Worm (Caenorhabditis elegans) whole organism, mixed stage, embryonic: ENCODE measurements around the gene D1025.10.

Experiments used
- M03D4.4 ChIP-seq: sonication (generic microtip); optimal IDR thresholded peaks from 2 replicates; lab custom pipeline; 2017; ENCODE audit warnings: mild to moderate bottlenecking, missing genetic modification characterization, missing compliant biosample characterization
- bed-3 ChIP-seq: fragments of 200-800 bp; sonication (Bioruptor generic); optimal IDR thresholded peaks from 3 replicates; lab custom pipeline; 2018; ENCODE audit warnings: mild to moderate bottlenecking, missing genetic modification characterization, moderate library complexity, missing compliant biosample characterization
- blmp-1 ChIP-seq: fragments of 150-350 bp; optimal IDR thresholded peaks from 2 replicates; lab custom pipeline; 2014; ENCODE audit warnings: missing biosample characterization, missing genetic modification characterization
- ceh-39 ChIP-seq: fragments of 150-350 bp; optimal IDR thresholded peaks from 2 replicates; lab custom pipeline; 2014; ENCODE audit warnings: missing biosample characterization, missing genetic modification characterization
- ceh-43 ChIP-seq: fragments of 200-800 bp; sonication (Bioruptor generic); optimal IDR thresholded peaks from 2 replicates; lab custom pipeline; 2018; ENCODE audit warnings: mild to moderate bottlenecking, missing genetic modification characterization, moderate library complexity, missing compliant biosample characterization
- ceh-83 ChIP-seq: fragments of 200-800 bp; sonication (Bioruptor generic); optimal IDR thresholded peaks from 2 replicates; lab custom pipeline; 2018; ENCODE audit warnings: mild to moderate bottlenecking, missing genetic modification characterization, missing compliant biosample characterization
- ces-1 ChIP-seq: fragments of 150-350 bp; optimal IDR thresholded peaks from 2 replicates; lab custom pipeline; 2014; ENCODE audit warnings: missing biosample characterization, missing genetic modification reagents, missing genetic modification characterization
- cnd-1 ChIP-seq: fragments of 200-800 bp; sonication (Bioruptor generic); optimal IDR thresholded peaks from 2 replicates; lab custom pipeline; 2018; ENCODE audit warnings: mild to moderate bottlenecking, missing genetic modification characterization, missing compliant biosample characterization
- drap-1 ChIP-seq: fragments of 200-800 bp; sonication (Bioruptor generic); optimal IDR thresholded peaks from 3 replicates; lab custom pipeline; 2018; ENCODE audit warnings: mild to moderate bottlenecking, missing genetic modification characterization, missing compliant biosample characterization
- elt-1 ChIP-seq: sonication (generic microtip); optimal IDR thresholded peaks from 2 replicates; lab custom pipeline; 2017; ENCODE audit warnings: missing genetic modification characterization, mild to moderate bottlenecking, missing compliant biosample characterization, antibody characterized with exemption, moderate library complexity, borderline replicate concordance; ENCODE audit not compliant: insufficient read depth
- flh-1 ChIP-seq: fragments of 200-800 bp; sonication (Bioruptor generic); optimal IDR thresholded peaks from 2 replicates; lab custom pipeline; 2018; ENCODE audit warnings: mild to moderate bottlenecking, missing genetic modification characterization, moderate library complexity, missing compliant biosample characterization
- ham-2 ChIP-seq: fragments of 200-800 bp; sonication (Bioruptor generic); optimal IDR thresholded peaks from 2 replicates; lab custom pipeline; 2018; ENCODE audit warnings: mild to moderate bottlenecking, missing genetic modification characterization, missing compliant biosample characterization
- hlh-1 ChIP-seq: fragments of 150-350 bp; optimal IDR thresholded peaks from 2 replicates; lab custom pipeline; 2014; ENCODE audit warnings: missing biosample characterization, missing genetic modification reagents, missing genetic modification characterization
- lin-13 ChIP-seq: fragments of 150-350 bp; optimal IDR thresholded peaks from 2 replicates; lab custom pipeline; 2014; ENCODE audit warnings: missing biosample characterization, missing genetic modification characterization
- lin-32 ChIP-seq: fragments of 200-800 bp; sonication (Bioruptor generic); optimal IDR thresholded peaks from 2 replicates; lab custom pipeline; 2018; ENCODE audit warnings: mild to moderate bottlenecking, missing genetic modification characterization, missing compliant biosample characterization
- lsy-2 ChIP-seq: fragments of 150-350 bp; optimal IDR thresholded peaks from 2 replicates; lab custom pipeline; 2014; ENCODE audit warnings: missing biosample characterization, missing genetic modification characterization
- mep-1 ChIP-seq: fragments of 150-350 bp; optimal IDR thresholded peaks from 2 replicates; lab custom pipeline; 2017; ENCODE audit warnings: missing biosample characterization, missing genetic modification reagents, missing genetic modification characterization, inconsistent platforms
- mls-2 ChIP-seq: sonication (generic microtip); optimal IDR thresholded peaks from 2 replicates; lab custom pipeline; 2016; ENCODE audit warnings: mild to moderate bottlenecking, missing genetic modification characterization, moderate library complexity, missing compliant biosample characterization
- nhr-12 ChIP-seq: fragments of 150-350 bp; optimal IDR thresholded peaks from 2 replicates; lab custom pipeline; 2014; ENCODE audit warnings: missing biosample characterization, missing genetic modification characterization
- nhr-2 ChIP-seq: fragments of 150-350 bp; optimal IDR thresholded peaks from 2 replicates; lab custom pipeline; 2014; ENCODE audit warnings: missing biosample characterization, missing genetic modification characterization
- nhr-237 ChIP-seq: fragments of 150-350 bp; optimal IDR thresholded peaks from 2 replicates; lab custom pipeline; 2014; ENCODE audit warnings: missing biosample characterization, missing genetic modification characterization
- nhr-28 ChIP-seq: fragments of 150-350 bp; optimal IDR thresholded peaks from 2 replicates; lab custom pipeline; 2014; ENCODE audit warnings: missing biosample characterization, missing genetic modification characterization
- nhr-76 ChIP-seq: sonication (generic microtip); optimal IDR thresholded peaks from 2 replicates; lab custom pipeline; 2017; ENCODE audit warnings: missing biosample characterization, missing genetic modification characterization
- pha-4 ChIP-seq: fragments of 150-350 bp; optimal IDR thresholded peaks from 2 replicates; lab custom pipeline; 2018; ENCODE audit warnings: missing biosample characterization, missing genetic modification reagents, missing genetic modification characterization
- sem-2 ChIP-seq: fragments of 200-800 bp; sonication (Bioruptor generic); optimal IDR thresholded peaks from 2 replicates; lab custom pipeline; 2018; ENCODE audit warnings: mild to moderate bottlenecking, missing genetic modification characterization, missing compliant biosample characterization
- snpc-4 ChIP-seq: fragments of 150-350 bp; optimal IDR thresholded peaks from 2 replicates; lab custom pipeline; 2014; ENCODE audit warnings: missing biosample characterization, missing genetic modification characterization
- sptf-1 ChIP-seq: sonication (generic microtip); optimal IDR thresholded peaks from 2 replicates; lab custom pipeline; 2017; ENCODE audit warnings: mild to moderate bottlenecking, missing genetic modification characterization, moderate library complexity, missing compliant biosample characterization
- tbx-8 ChIP-seq: fragments of 200-800 bp; sonication (Bioruptor generic); optimal IDR thresholded peaks from 2 replicates; lab custom pipeline; 2018; ENCODE audit warnings: mild to moderate bottlenecking, missing genetic modification characterization, moderate library complexity, missing compliant biosample characterization
- unc-120 ChIP-seq: sonication (generic microtip); optimal IDR thresholded peaks from 2 replicates; lab custom pipeline; 2017; ENCODE audit warnings: missing genetic modification characterization, missing compliant biosample characterization; ENCODE audit not compliant: poor library complexity, severe bottlenecking
- unc-39 ChIP-seq: fragments of 150-350 bp; optimal IDR thresholded peaks from 2 replicates; lab custom pipeline; 2014; ENCODE audit warnings: missing biosample characterization, missing genetic modification characterization
- unc-62 ChIP-seq: fragments of 150-350 bp; optimal IDR thresholded peaks from 2 replicates; lab custom pipeline; 2014; ENCODE audit warnings: missing biosample characterization, missing genetic modification reagents, missing genetic modification characterization
- zip-8 ChIP-seq: fragments of 150-350 bp; optimal IDR thresholded peaks from 2 replicates; lab custom pipeline; 2014; ENCODE audit warnings: missing biosample characterization, missing genetic modification characterization
- ztf-11 ChIP-seq: fragments of 150-350 bp; optimal IDR thresholded peaks from 2 replicates; lab custom pipeline; 2014; ENCODE audit warnings: missing biosample characterization, missing genetic modification characterization

The D1025.10 gene

ce11 chrX:14563818-14564217 lies 47.2 kb downstream of the D1025.10 start:
- TF ChIP-seq drap-1 (GFP tag; lab: Kevin White, UChicago) (no peak), unc-62 (GFP tag; lab: Kevin White, UChicago) (no peak), ceh-43 (GFP tag; lab: Kevin White, UChicago) (no peak), pha-4 (tag; lab: Kevin White, UChicago) (no peak), unc-39 (tag; lab: Kevin White, UChicago) (no peak), lsy-2 (tag; lab: Kevin White, UChicago) (no peak), snpc-4 (no peak), M03D4.4 (tag; lab: Kevin White, UChicago) (no peak), elt-1 (tag; lab: Kevin White, UChicago) (no peak), blmp-1 (tag; lab: Kevin White, UChicago) (no peak), sem-2 (GFP tag; lab: Kevin White, UChicago) (no peak), lin-13 (no peak), hlh-1 (tag; lab: Kevin White, UChicago) (no peak), ham-2 (GFP tag; lab: Kevin White, UChicago) (no peak), nhr-2 (tag; lab: Kevin White, UChicago) (no peak), zip-8 (tag; lab: Kevin White, UChicago) (no peak), unc-120 (tag; lab: Kevin White, UChicago) (no peak)

DNA sequence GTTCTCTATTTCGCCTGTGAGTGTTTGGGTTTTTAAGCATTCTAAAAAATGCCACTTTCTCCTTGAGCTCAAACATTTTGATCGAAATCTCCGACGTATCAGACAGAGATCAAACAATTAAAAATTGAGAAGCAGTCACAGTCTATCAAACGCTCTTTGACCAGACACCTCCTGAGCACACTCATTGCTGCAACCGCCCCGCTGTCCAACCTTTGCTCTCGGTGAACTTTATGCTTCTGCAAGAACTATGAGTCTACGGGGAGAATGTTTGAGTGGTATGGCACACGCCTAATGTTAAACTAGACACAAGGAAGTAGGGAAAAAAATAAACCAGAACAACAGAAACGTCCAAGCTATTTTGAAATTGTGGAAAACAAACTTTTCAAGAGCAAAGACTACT lies 48.6 kb downstream of the D1025.10 start:
- no peak for TF ChIP-seq ztf-11 (tag; lab: Kevin White, UChicago)
- no peak for TF ChIP-seq unc-120 (tag; lab: Kevin White, UChicago)
- no peak for TF ChIP-seq unc-62 (GFP tag; lab: Kevin White, UChicago)
- TF ChIP-seq sem-2 (GFP tag; lab: Kevin White, UChicago), result no peak
- TF ChIP-seq nhr-12, result no peak
- TF ChIP-seq bed-3 (GFP tag; lab: Kevin White, UChicago), result no peak
- TF ChIP-seq ham-2 (GFP tag; lab: Kevin White, UChicago), result no peak
- TF ChIP-seq ces-1 (GFP tag; lab: Kevin White, UChicago), result no peak
- TF ChIP-seq nhr-28 (tag; lab: Kevin White, UChicago), result no peak
- TF ChIP-seq ceh-39 (tag; lab: Kevin White, UChicago), result no peak
- no peak for TF ChIP-seq flh-1
- TF ChIP-seq hlh-1 (tag; lab: Kevin White, UChicago), result no peak
- no peak for TF ChIP-seq unc-39 (tag; lab: Kevin White, UChicago)
- no peak for TF ChIP-seq tbx-8 (GFP tag; lab: Kevin White, UChicago)

- TF ChIP-seq M03D4.4 (tag; lab: Kevin White, UChicago) (no peak), ceh-39 (tag; lab: Kevin White, UChicago) (no peak), snpc-4 (no peak), ceh-83 (GFP tag; lab: Kevin White, UChicago) (no peak), lsy-2 (tag; lab: Kevin White, UChicago) (no peak), mep-1 (tag; lab: Kevin White, UChicago) (no peak), drap-1 (GFP tag; lab: Kevin White, UChicago) (no peak), hlh-1 (tag; lab: Kevin White, UChicago) (peak; percentile 95), pha-4 (tag; lab: Kevin White, UChicago) (no peak), ceh-43 (GFP tag; lab: Kevin White, UChicago) (no peak), sptf-1 (no peak), nhr-237 (no peak), unc-62 (GFP tag; lab: Kevin White, UChicago) (peak; percentile 45), nhr-2 (tag; lab: Kevin White, UChicago) (no peak), nhr-28 (tag; lab: Kevin White, UChicago) (no peak), nhr-12 (no peak), bed-3 (GFP tag; lab: Kevin White, UChicago) (no peak), zip-8 (tag; lab: Kevin White, UChicago) (no peak), lin-13 (no peak), unc-120 (tag; lab: Kevin White, UChicago) (peak; percentile 24), mls-2 (no peak)
These were observed 49.4 kb downstream of the D1025.10 start for ce11 chrX:14566047-14566446.

- TF ChIP-seq nhr-76 (tag; lab: Kevin White, UChicago), result no peak
- no peak for TF ChIP-seq unc-62 (GFP tag; lab: Kevin White, UChicago)
- TF ChIP-seq mls-2, result no peak
- no peak for TF ChIP-seq ces-1 (GFP tag; lab: Kevin White, UChicago)
- no peak for TF ChIP-seq tbx-8 (GFP tag; lab: Kevin White, UChicago)
- TF ChIP-seq M03D4.4 (tag; lab: Kevin White, UChicago), result no peak
- no peak for TF ChIP-seq sem-2 (GFP tag; lab: Kevin White, UChicago)
- TF ChIP-seq blmp-1 (tag; lab: Kevin White, UChicago), result no peak
- TF ChIP-seq ceh-39 (tag; lab: Kevin White, UChicago), result no peak
- no peak for TF ChIP-seq ceh-43 (GFP tag; lab: Kevin White, UChicago)
- no peak for TF ChIP-seq cnd-1 (tag; lab: Kevin White, UChicago)
- no peak for TF ChIP-seq lin-32 (GFP tag; lab: Kevin White, UChicago)
- no peak for TF ChIP-seq ztf-11 (tag; lab: Kevin White, UChicago)
- TF ChIP-seq nhr-237, result no peak
- TF ChIP-seq nhr-12, result no peak
- no peak for TF ChIP-seq mep-1 (tag; lab: Kevin White, UChicago)
- no peak for TF ChIP-seq unc-120 (tag; lab: Kevin White, UChicago)
These were observed 51.7 kb downstream of the D1025.10 start for ce11 chrX:14568258-14568763.
